Fruit fly (Drosophila melanogaster) whole organism, prepupa: Measurements from ENCODE around the gene CG6454.

ENCODE experiments used
- Blimp-1 ChIP-seq: fragments of 200-800 bp; sonication (Bioruptor generic); optimal IDR thresholded peaks from 3 replicates; lab custom pipeline; 2017; ENCODE audit warnings: missing biosample characterization, missing genetic modification characterization, mild to moderate bottlenecking, moderate library complexity, missing genetic modification reagents
- CG11294 ChIP-seq: fragments of 200-800 bp; sonication (Bioruptor generic); IDR thresholded peaks from 2 replicates; pipeline ENCODE4 v1.3.6; 2022; ENCODE audit warnings: missing biosample characterization, missing genetic modification characterization
- CG11762 ChIP-seq: fragments of 200-800 bp; sonication (Bioruptor generic); optimal IDR thresholded peaks from 3 replicates; lab custom pipeline; 2016; ENCODE audit warnings: missing biosample characterization, missing genetic modification characterization; ENCODE audit not compliant: insufficient read depth
- CG15336 ChIP-seq: fragments of 200-800 bp; sonication (Bioruptor generic); IDR thresholded peaks from 2 replicates; pipeline ENCODE4 v1.3.6; 2022; ENCODE audit warnings: missing biosample characterization, missing genetic modification characterization
- CG1621 ChIP-seq: fragments of 200-800 bp; sonication (Bioruptor generic); optimal IDR thresholded peaks from 3 replicates; lab custom pipeline; 2018; ENCODE audit warnings: missing biosample characterization, mild to moderate bottlenecking, missing genetic modification characterization
- CG16779 ChIP-seq: fragments of 200-800 bp; sonication (Bioruptor generic); optimal IDR thresholded peaks from 3 replicates; lab custom pipeline; 2017; ENCODE audit warnings: missing biosample characterization, mild to moderate bottlenecking, missing genetic modification characterization
- CG3032 ChIP-seq: fragments of 200-800 bp; optimal IDR thresholded peaks from 2 replicates; lab custom pipeline; 2019; ENCODE audit warnings: missing biosample characterization, mild to moderate bottlenecking, missing genetic modification characterization, moderate library complexity
- CG34406 ChIP-seq: fragments of 200-800 bp; sonication (Bioruptor generic); optimal IDR thresholded peaks from 3 replicates; lab custom pipeline; 2016; ENCODE audit warnings: missing biosample characterization, missing genetic modification characterization
- CG3919 ChIP-seq: fragments of 200-800 bp; sonication (Bioruptor generic); optimal IDR thresholded peaks from 3 replicates; lab custom pipeline; 2016; ENCODE audit warnings: missing biosample characterization, missing genetic modification characterization
- CG6163 ChIP-seq: fragments of 200-800 bp; sonication (Bioruptor generic); IDR thresholded peaks from 3 replicates; pipeline ENCODE4 v1.3.6; 2022; ENCODE audit warnings: missing biosample characterization, missing genetic modification characterization
- CG6276 ChIP-seq: fragments of 200-800 bp; sonication (Bioruptor generic); optimal IDR thresholded peaks from 2 replicates; lab custom pipeline; 2017; ENCODE audit warnings: missing biosample characterization, mild to moderate bottlenecking, missing genetic modification characterization
- CG6792 ChIP-seq: fragments of 200-800 bp; sonication (Bioruptor generic); optimal IDR thresholded peaks from 3 replicates; lab custom pipeline; 2016; ENCODE audit warnings: missing biosample characterization, missing genetic modification characterization
- CG6808 ChIP-seq: fragments of 200-800 bp; sonication (Bioruptor generic); optimal IDR thresholded peaks from 3 replicates; lab custom pipeline; 2017; ENCODE audit warnings: missing biosample characterization, missing genetic modification characterization, mild to moderate bottlenecking, moderate library complexity, missing genetic modification reagents
- CG7368 ChIP-seq: fragments of 200-800 bp; sonication (Bioruptor generic); optimal IDR thresholded peaks from 3 replicates; lab custom pipeline; 2016; ENCODE audit warnings: missing biosample characterization, missing genetic modification characterization
- CG8319 ChIP-seq: fragments of 200-800 bp; sonication (Bioruptor generic); optimal IDR thresholded peaks from 3 replicates; lab custom pipeline; 2016; ENCODE audit warnings: missing biosample characterization, missing genetic modification characterization
- Eip75B ChIP-seq: fragments of 200-800 bp; sonication (Bioruptor generic); optimal IDR thresholded peaks from 3 replicates; lab custom pipeline; 2016; ENCODE audit warnings: missing biosample characterization, missing genetic modification characterization
- Eip93F ChIP-seq: fragments of 200-800 bp; sonication (Bioruptor generic); optimal IDR thresholded peaks from 2 replicates; lab custom pipeline; 2016; ENCODE audit warnings: missing biosample characterization, mild to moderate bottlenecking, missing genetic modification characterization
- Ets96B ChIP-seq: fragments of 200-800 bp; optimal IDR thresholded peaks from 2 replicates; lab custom pipeline; 2019; ENCODE audit warnings: missing biosample characterization, mild to moderate bottlenecking, missing genetic modification characterization, moderate library complexity
- Gug ChIP-seq: fragments of 200-800 bp; sonication (Bioruptor generic); IDR thresholded peaks from 2 replicates; pipeline ENCODE4 v1.3.6; 2022; ENCODE audit warnings: missing biosample characterization, missing genetic modification characterization
- Hr38 ChIP-seq: sonication (Bioruptor generic); optimal IDR thresholded peaks from 2 replicates; lab custom pipeline; 2016; ENCODE audit warnings: missing biosample characterization, missing genetic modification characterization
- Hr39 ChIP-seq: fragments of 200-800 bp; sonication (Bioruptor generic); optimal IDR thresholded peaks from 2 replicates; lab custom pipeline; 2016; ENCODE audit warnings: missing biosample characterization, missing genetic modification characterization
- Hr4 ChIP-seq: fragments of 200-800 bp; sonication (Bioruptor generic); optimal IDR thresholded peaks from 3 replicates; lab custom pipeline; 2016; ENCODE audit warnings: missing biosample characterization, missing genetic modification characterization
- Lpt ChIP-seq: fragments of 200-800 bp; sonication (Bioruptor generic); optimal IDR thresholded peaks from 3 replicates; lab custom pipeline; 2016; ENCODE audit warnings: missing biosample characterization, missing genetic modification characterization
- OdsH ChIP-seq: fragments of 200-800 bp; sonication (Bioruptor generic); optimal IDR thresholded peaks from 3 replicates; lab custom pipeline; 2016; ENCODE audit warnings: missing biosample characterization, missing genetic modification characterization
- Sox102F ChIP-seq: fragments of 200-800 bp; sonication (Bioruptor generic); optimal IDR thresholded peaks from 2 replicates; lab custom pipeline; 2016; ENCODE audit warnings: missing biosample characterization, mild to moderate bottlenecking, missing genetic modification characterization
- Sox14 ChIP-seq: fragments of 200-800 bp; sonication (Bioruptor generic); optimal IDR thresholded peaks from 3 replicates; lab custom pipeline; 2016; ENCODE audit warnings: missing biosample characterization, missing genetic modification characterization
- achi ChIP-seq: fragments of 200-800 bp; sonication (Bioruptor generic); optimal IDR thresholded peaks from 3 replicates; lab custom pipeline; 2016; ENCODE audit warnings: missing biosample characterization, missing genetic modification characterization
- dac ChIP-seq: fragments of 200-800 bp; sonication (Bioruptor generic); optimal IDR thresholded peaks from 2 replicates; lab custom pipeline; 2017; ENCODE audit warnings: missing biosample characterization, mild to moderate bottlenecking, missing genetic modification characterization
- esn ChIP-seq: fragments of 200-800 bp; sonication (Bioruptor generic); optimal IDR thresholded peaks from 2 replicates; lab custom pipeline; 2016; ENCODE audit warnings: missing biosample characterization, mild to moderate bottlenecking, missing genetic modification characterization, moderate library complexity
- fd85E ChIP-seq: fragments of 200-800 bp; sonication (Bioruptor generic); optimal IDR thresholded peaks from 3 replicates; lab custom pipeline; 2016; ENCODE audit warnings: missing biosample characterization, missing genetic modification characterization
- fkh ChIP-seq: fragments of 200-800 bp; sonication (Bioruptor generic); optimal IDR thresholded peaks from 3 replicates; lab custom pipeline; 2017; ENCODE audit warnings: missing biosample characterization, mild to moderate bottlenecking, missing genetic modification characterization, moderate library complexity
- lz ChIP-seq: fragments of 200-800 bp; sonication (Bioruptor generic); optimal IDR thresholded peaks from 3 replicates; lab custom pipeline; 2016; ENCODE audit warnings: missing biosample characterization, missing genetic modification characterization
- net ChIP-seq: fragments of 200-800 bp; sonication (Bioruptor generic); optimal IDR thresholded peaks from 3 replicates; lab custom pipeline; 2016; ENCODE audit warnings: missing biosample characterization, missing genetic modification characterization
- pdm3 ChIP-seq: fragments of 200-800 bp; sonication (Bioruptor generic); optimal IDR thresholded peaks from 3 replicates; lab custom pipeline; 2016; ENCODE audit warnings: missing biosample characterization, missing genetic modification characterization
- salr ChIP-seq, 2 experiments: fragments of 200-800 bp; sonication (Bioruptor generic); optimal IDR thresholded peaks; 3 replicates each; lab custom pipeline; 2016 to 2018; ENCODE audit warnings: missing biosample characterization in 2 of 2, missing genetic modification characterization in 2 of 2, mild to moderate bottlenecking in 1 of 2
- svp ChIP-seq: fragments of 200-800 bp; sonication (Bioruptor generic); peaks from one replicate; lab custom pipeline; 2016; ENCODE audit warnings: missing biosample characterization, missing genetic modification characterization
- topi ChIP-seq: fragments of 200-800 bp; sonication (Bioruptor generic); optimal IDR thresholded peaks from 3 replicates; lab custom pipeline; 2016; ENCODE audit warnings: missing biosample characterization, missing genetic modification characterization
- vri ChIP-seq: fragments of 200-800 bp; sonication (Bioruptor generic); optimal IDR thresholded peaks from 3 replicates; lab custom pipeline; 2016; ENCODE audit warnings: missing biosample characterization, mild to moderate bottlenecking, missing genetic modification characterization

CG6454 gene

DNA sequence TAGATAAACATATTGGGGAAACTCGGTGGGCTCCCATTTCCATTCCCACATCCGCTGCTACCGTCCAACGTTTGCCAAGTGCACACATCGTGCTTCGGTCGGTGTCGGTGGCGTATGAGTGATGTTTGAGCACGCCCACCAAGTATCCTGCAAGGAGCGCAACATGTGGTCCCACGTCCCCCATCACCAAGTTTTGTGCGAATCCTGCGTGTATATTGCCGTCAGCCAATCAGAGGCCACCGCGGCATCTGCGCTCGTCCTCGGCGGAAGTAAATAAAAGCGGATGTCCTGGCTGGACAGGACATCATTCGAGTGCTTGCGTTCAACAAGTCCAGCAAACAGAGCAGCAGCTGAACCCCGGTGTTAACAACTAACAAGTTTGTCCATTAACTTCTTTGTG lies 7.7 kb upstream of the CG6454 start, which contains the start of gene Ms:
Gene Ms, plus strand, starts transcription at position 301 of the 400 bp plus-strand sequence.
- no peak for TF ChIP-seq CG8319 (GFP tag; lab: Kevin White, UChicago)
- TF ChIP-seq Eip93F (GFP tag; lab: Kevin White, UChicago) = no peak
- TF ChIP-seq CG7368 (GFP tag; lab: Kevin White, UChicago) = no peak
- no peak for TF ChIP-seq CG15336 (GFP tag; lab: Robert Waterston, UW)
- no peak for TF ChIP-seq lz (GFP tag; lab: Kevin White, UChicago)
- TF ChIP-seq svp (GFP tag; lab: Kevin White, UChicago) = no peak
- no peak for TF ChIP-seq CG11762 (GFP tag; lab: Kevin White, UChicago)
- no peak for TF ChIP-seq Hr4 (GFP tag; lab: Kevin White, UChicago)
- TF ChIP-seq CG16779 (tag; lab: Kevin White, UChicago) = no peak
- no peak for TF ChIP-seq vri (GFP tag; lab: Kevin White, UChicago)
- TF ChIP-seq topi (GFP tag; lab: Kevin White, UChicago) = no peak
- TF ChIP-seq OdsH (GFP tag; lab: Kevin White, UChicago) = no peak
- no peak for TF ChIP-seq CG1621
- no peak for TF ChIP-seq pdm3 (GFP tag; lab: Kevin White, UChicago)
- TF ChIP-seq Lpt (GFP tag; lab: Kevin White, UChicago) = no peak
- no peak for TF ChIP-seq fd85E (GFP tag; lab: Kevin White, UChicago)

DNA sequence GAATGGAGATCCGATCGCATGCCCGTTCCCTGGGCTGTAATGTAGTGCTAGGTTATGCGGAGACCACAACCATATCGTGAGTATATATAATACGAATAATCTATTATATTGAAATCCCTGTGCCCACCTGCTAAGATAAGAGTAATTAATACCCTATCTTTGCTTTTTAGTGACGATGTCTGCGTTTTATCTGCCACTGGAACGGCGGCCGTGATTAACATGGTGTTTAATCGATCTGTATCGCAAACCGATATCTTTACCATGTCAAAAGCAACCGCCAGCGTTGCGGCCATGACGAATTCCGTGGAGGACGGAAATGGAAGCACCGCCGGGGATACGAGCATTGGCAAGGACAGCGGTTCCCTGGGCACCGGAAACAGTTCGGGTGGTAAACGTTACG lies 4.5 kb downstream of the CG6454 start:
- no peak for TF ChIP-seq salr (GFP tag; optimal IDR thresholded peaks at IDR 0.05; lab: Kevin White, UChicago)
- TF ChIP-seq CG6808 = no peak
- TF ChIP-seq Hr38 (GFP tag; lab: Kevin White, UChicago) = no peak
- no peak for TF ChIP-seq CG3919
- no peak for TF ChIP-seq Hr39 (GFP tag; lab: Kevin White, UChicago)
- no peak for TF ChIP-seq Hr4 (GFP tag; lab: Kevin White, UChicago)
- no peak for TF ChIP-seq CG6276 (GFP tag; lab: Kevin White, UChicago)
- TF ChIP-seq CG8319 (GFP tag; lab: Kevin White, UChicago) = no peak
- no peak for TF ChIP-seq CG6163 (GFP tag; lab: Robert Waterston, UW)
- TF ChIP-seq svp (GFP tag; lab: Kevin White, UChicago) = no peak
- TF ChIP-seq CG11762 (GFP tag; lab: Kevin White, UChicago) = no peak
- no peak for TF ChIP-seq dac (GFP tag; lab: Kevin White, UChicago)
- no peak for TF ChIP-seq CG6792 (GFP tag; lab: Kevin White, UChicago)
- TF ChIP-seq Sox14 = no peak
- no peak for TF ChIP-seq Blimp-1 (GFP tag; lab: Kevin White, UChicago)
- TF ChIP-seq Sox102F (GFP tag; lab: Kevin White, UChicago) = no peak

DNA sequence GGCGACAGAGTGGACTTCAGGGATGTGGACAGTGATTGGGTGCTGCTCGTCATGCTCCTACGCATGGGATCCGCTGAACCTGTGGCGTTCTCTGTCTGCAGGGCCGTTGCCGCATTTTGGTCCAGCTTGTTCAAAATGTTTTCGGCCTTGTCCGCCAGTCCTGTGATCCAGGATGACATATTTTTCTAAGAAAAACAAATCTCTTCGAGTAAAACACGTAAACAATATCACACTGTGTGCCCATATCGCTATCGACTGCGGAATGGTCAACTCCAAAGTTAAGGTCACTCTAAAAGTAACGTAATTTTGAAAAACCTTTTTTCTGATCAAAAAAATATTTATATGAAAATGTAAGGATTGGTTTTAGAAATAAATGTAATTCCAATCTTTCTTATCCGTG lies 8.7 kb downstream of the CG6454 start, which contains the start of gene Golgin84:
Gene Golgin84, minus strand, starts transcription at position 241 of the 400 bp plus-strand sequence.
- TF ChIP-seq Gug (no peak), Eip93F (GFP tag; lab: Kevin White, UChicago) (no peak), Sox102F (GFP tag; lab: Kevin White, UChicago) (no peak), net (GFP tag; lab: Kevin White, UChicago) (no peak), Eip75B (GFP tag; lab: Kevin White, UChicago) (no peak), fkh (GFP tag; lab: Kevin White, UChicago) (no peak), Blimp-1 (GFP tag; lab: Kevin White, UChicago) (no peak), CG11762 (GFP tag; lab: Kevin White, UChicago) (no peak), OdsH (GFP tag; lab: Kevin White, UChicago) (no peak), CG16779 (tag; lab: Kevin White, UChicago) (no peak), Hr4 (GFP tag; lab: Kevin White, UChicago) (no peak), CG11294 (no peak), CG34406 (GFP tag; lab: Kevin White, UChicago) (no peak), Ets96B (no peak), CG3032 (no peak), CG8319 (GFP tag; lab: Kevin White, UChicago) (no peak), achi (no peak), esn (GFP tag; lab: Kevin White, UChicago) (no peak)
